Fruit fly (Drosophila melanogaster): ENCODE data around the gene Rtnl1.

Rtnl1 gene

dm6 chr2L:4997401-4998259 lies 11.9 kb downstream of the Rtnl1 start (continued):
- TF ChIP-seq Blimp-1 (GFP tag; optimal IDR thresholded peaks at IDR 0.05) (peak; percentile 97), CG11902 (GFP tag; optimal IDR thresholded peaks at IDR 0.05) (peak; percentile 99), Sox102F (GFP tag; optimal IDR thresholded peaks at IDR 0.05) (peak; percentile 99), CG3919 (GFP tag; optimal IDR thresholded peaks at IDR 0.05) (peak; percentile 100), lz (GFP tag; optimal IDR thresholded peaks at IDR 0.05) (peak; percentile 99), Ets96B (tag; optimal IDR thresholded peaks at IDR 0.05) (peak; percentile 99), achi (GFP tag; optimal IDR thresholded peaks at IDR 0.05) (peak; percentile 98), CG32006 (GFP tag; optimal IDR thresholded peaks at IDR 0.05) (peak; percentile 100), Ets21C (GFP tag; optimal IDR thresholded peaks at IDR 0.05) (peak; percentile 99), CG3032 (tag; optimal IDR thresholded peaks at IDR 0.05) (peak; percentile 99), Hr39 (GFP tag; optimal IDR thresholded peaks at IDR 0.05) (peak; percentile 99), CG6808 (GFP tag; optimal IDR thresholded peaks at IDR 0.05) (peak; percentile 98), dsx (GFP tag; optimal IDR thresholded peaks at IDR 0.05; ENCODE audit: poor library complexity, severe bottlenecking) (peak; percentile 98), CG15336 (GFP tag; IDR thresholded peaks at IDR 0.05) (peak; percentile 99), CG11762 (GFP tag; optimal IDR thresholded peaks at IDR 0.05; ENCODE audit: insufficient read depth) (peak; percentile 99), salr (GFP tag; optimal IDR thresholded peaks at IDR 0.05) (peak; percentile 98 to 99), fkh (GFP tag; optimal IDR thresholded peaks at IDR 0.05) (peak; percentile 90), Sox14 (GFP tag; optimal IDR thresholded peaks at IDR 0.05) (peak; percentile 99), Eip78C (GFP tag) (peak; percentile 100), esn (GFP tag; optimal IDR thresholded peaks at IDR 0.05) (peak; percentile 99), fd85E (GFP tag; optimal IDR thresholded peaks at IDR 0.05) (peak; percentile 98), CG6276 (GFP tag; optimal IDR thresholded peaks at IDR 0.05) (peak; percentile 100), Hr4 (GFP tag; optimal IDR thresholded peaks at IDR 0.05) (peak; percentile 100), Hr38 (GFP tag; optimal IDR thresholded peaks at IDR 0.05) (peak; percentile 90), cyc (GFP tag; optimal IDR thresholded peaks at IDR 0.05) (peak; percentile 99), Smox (GFP tag; optimal IDR thresholded peaks at IDR 0.05) (peak; percentile 99), net (GFP tag; optimal IDR thresholded peaks at IDR 0.05) (peak; percentile 99), svp (GFP tag) (peak; percentile 100), topi (GFP tag; optimal IDR thresholded peaks at IDR 0.05) (peak; percentile 99), CG11294 (GFP tag; IDR thresholded peaks at IDR 0.05) (peak; percentile 99; the same call in 1 of the 2 replicates), Eip93F (GFP tag; optimal IDR thresholded peaks at IDR 0.05) (peak; percentile 95), CG9139 (GFP tag; optimal IDR thresholded peaks at IDR 0.05) (peak; percentile 96), CG4318 (GFP tag; optimal IDR thresholded peaks at IDR 0.05) (peak; percentile 99), pdm3 (GFP tag; optimal IDR thresholded peaks at IDR 0.05) (peak; percentile 99)

dm6 chr2L:4996283-4996922 lies 13.1 kb downstream of the Rtnl1 start:
- TF ChIP-seq Sox14 (GFP tag; optimal IDR thresholded peaks at IDR 0.05), result no peak
- no peak for TF ChIP-seq CG7368 (GFP tag; optimal IDR thresholded peaks at IDR 0.05)
- TF ChIP-seq CG4318 (GFP tag; optimal IDR thresholded peaks at IDR 0.05), result no peak
- TF ChIP-seq Sox15 (GFP tag; optimal IDR thresholded peaks at IDR 0.05), result no peak
- TF ChIP-seq CG11762 (GFP tag; optimal IDR thresholded peaks at IDR 0.05; ENCODE audit: insufficient read depth), result no peak
- no peak for TF ChIP-seq CG34406 (GFP tag; optimal IDR thresholded peaks at IDR 0.05)
- no peak for TF ChIP-seq CG32006 (GFP tag; optimal IDR thresholded peaks at IDR 0.05)
- no peak for TF ChIP-seq Ets21C (GFP tag; optimal IDR thresholded peaks at IDR 0.05)
- TF ChIP-seq ss (GFP tag; optimal IDR thresholded peaks at IDR 0.05), result no peak
- TF ChIP-seq eg (GFP tag; IDR thresholded peaks at IDR 0.05), result no peak
- TF ChIP-seq topi (GFP tag; optimal IDR thresholded peaks at IDR 0.05), result no peak
- TF ChIP-seq Blimp-1 (GFP tag; optimal IDR thresholded peaks at IDR 0.05), result peak; percentile 94
- TF ChIP-seq achi (GFP tag; optimal IDR thresholded peaks at IDR 0.05), result no peak
- TF ChIP-seq Eip78C (GFP tag), result peak; percentile 58
- no peak for TF ChIP-seq lz (GFP tag; optimal IDR thresholded peaks at IDR 0.05)
- TF ChIP-seq CG6792 (GFP tag; optimal IDR thresholded peaks at IDR 0.05), result no peak
